Worm (Caenorhabditis elegans) whole organism, young adult: ENCODE results near the gene sftb-1.

Experiments
- F33H1.4 ChIP-seq: fragments of 200-800 bp; sonication (Bioruptor generic); IDR thresholded peaks from 2 replicates; pipeline ENCODE4 v1.3.6; 2022; ENCODE audit warnings: missing genetic modification reagents, missing genetic modification characterization, missing compliant biosample characterization
- ama-1 ChIP-seq, 3 experiments: fragments of 150-350 bp in 1 of 3; sonication (generic microtip) in 2 of 3; optimal IDR thresholded peaks; 2 replicates each; lab custom pipeline; 2014 to 2018; ENCODE audit warnings: missing biosample characterization in 2 of 3, missing genetic modification characterization in 2 of 3, missing genetic modification reagents in 2 of 3
- aptf-2 ChIP-seq: fragments of 200-800 bp; sonication (Bioruptor generic); conservative IDR thresholded peaks from 2 replicates; pipeline ENCODE4 v1.3.6; 2022; ENCODE audit warnings: missing genetic modification reagents, missing genetic modification characterization, missing compliant biosample characterization
- cebp-1 ChIP-seq, 2 experiments: fragments of 200-800 bp in 1 of 2; sonication (Bioruptor generic) in 1 of 2; sonication (generic microtip) in 1 of 2; IDR thresholded peaks in 1 of 2; optimal IDR thresholded peaks in 1 of 2; 2 replicates each; pipeline versions ENCODE4 v1.3.6 to Lab custom; 2017 to 2022; ENCODE audit warnings: missing compliant biosample characterization in 2 of 2, missing genetic modification characterization in 2 of 2, mild to moderate bottlenecking in 1 of 2, missing genetic modification reagents in 1 of 2, moderate library complexity in 1 of 2
- ekl-4 ChIP-seq: fragments of 200-800 bp; sonication (Bioruptor generic); IDR thresholded peaks from 2 replicates; pipeline ENCODE4 v1.3.6; 2022; ENCODE audit warnings: missing genetic modification reagents, missing genetic modification characterization, missing compliant biosample characterization
- fkh-3 ChIP-seq: sonication (generic microtip); optimal IDR thresholded peaks from 2 replicates; lab custom pipeline; 2016; ENCODE audit warnings: mild to moderate bottlenecking, missing genetic modification characterization, missing compliant biosample characterization
- snpc-3.4 ChIP-seq: sonication (generic microtip); optimal IDR thresholded peaks from 2 replicates; lab custom pipeline; 2017; ENCODE audit warnings: missing genetic modification characterization, mild to moderate bottlenecking, missing compliant biosample characterization, antibody characterized with exemption, moderate library complexity, missing genotype, missing genetic modification reagents
- unc-62 ChIP-seq: fragments of 150-350 bp; optimal IDR thresholded peaks from 2 replicates; lab custom pipeline; 2014; ENCODE audit warnings: missing biosample characterization, missing genetic modification reagents, missing genetic modification characterization

DNA sequence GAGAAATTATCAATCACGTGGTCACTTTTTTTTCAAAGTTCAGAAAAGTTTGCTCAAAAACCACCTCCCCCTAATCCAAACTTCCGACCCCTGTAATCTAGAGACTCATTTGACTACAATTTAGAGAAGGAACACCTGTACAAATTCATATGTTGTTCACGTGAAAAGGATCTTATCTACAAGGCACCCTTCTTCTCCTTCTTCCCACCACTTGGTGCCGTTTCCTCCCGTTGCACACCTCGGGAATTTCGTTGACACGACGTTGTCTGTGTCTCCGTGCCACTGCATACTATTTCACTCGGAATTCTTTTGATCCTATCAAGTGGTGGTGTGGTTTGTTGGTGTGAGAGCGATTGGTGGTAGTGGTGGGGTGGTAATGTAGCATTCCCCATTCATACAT lies 5.5 kb upstream of the sftb-1 start:
- TF ChIP-seq cebp-1 (GFP tag; IDR thresholded peaks at IDR 0.05; lab: Robert Waterston, UW) (no peak), cebp-1 (tag; optimal IDR thresholded peaks at IDR 0.05; lab: Kevin White, UChicago) (no peak), unc-62 (GFP tag; lab: Kevin White, UChicago) (no peak), ekl-4 (GFP tag; lab: Robert Waterston, UW) (no peak), aptf-2 (GFP tag; lab: Robert Waterston, UW) (no peak), snpc-3.4 (no peak), fkh-3 (no peak), ama-1 (optimal IDR thresholded peaks at IDR 0.05; lab: Kevin White, UChicago) (no peak), ama-1 (GFP tag; optimal IDR thresholded peaks at IDR 0.05; lab: Kevin White, UChicago) (no peak), F33H1.4 (no peak)
